Fruit fly (Drosophila melanogaster) Kc167 (cell line): ENCODE data around the gene omd.

Experiments used
- Myc ChIP-seq: fragments of >200 bp; optimal IDR thresholded peaks from 2 replicates; lab custom pipeline; 2017; ENCODE audit warnings: missing external identifiers
- Sin3A ChIP-seq: fragments of >200 bp; optimal IDR thresholded peaks from 2 replicates; lab custom pipeline; 2018; ENCODE audit warnings: missing external identifiers
- h ChIP-seq: fragments of >200 bp; optimal IDR thresholded peaks from 3 replicates; lab custom pipeline; 2018; ENCODE audit warnings: missing external identifiers
- insv ChIP-seq: fragments of >200 bp; optimal IDR thresholded peaks from 3 replicates; lab custom pipeline; 2018; ENCODE audit warnings: missing external identifiers
- psq ChIP-seq: fragments of >200 bp; optimal IDR thresholded peaks from 2 replicates; lab custom pipeline; 2017; ENCODE audit warnings: missing external identifiers
- ttk ChIP-seq: sonication (Bioruptor generic); optimal IDR thresholded peaks from 2 replicates; lab custom pipeline; 2017; ENCODE audit warnings: missing external identifiers

omd gene

dm6 chr3R:13662149-13662548, 24.9 kb downstream of the omd start:
- TF ChIP-seq psq (lab: Kevin White, UChicago), result no peak
- TF ChIP-seq insv (lab: Kevin White, UChicago), result no peak
- no peak for TF ChIP-seq ttk
- no peak for TF ChIP-seq Sin3A (lab: Kevin White, UChicago)
- TF ChIP-seq h (lab: Kevin White, UChicago), result no peak
- TF ChIP-seq Myc (lab: Kevin White, UChicago), result no peak

dm6 chr3R:13660924-13661659, 25.9 kb downstream of the omd start, which contains the start of gene B52:
Gene B52 (plus strand): TSS chr3R:13661311.
- no peak for TF ChIP-seq psq (lab: Kevin White, UChicago)
- no peak for TF ChIP-seq Myc (lab: Kevin White, UChicago)
- no peak for TF ChIP-seq Sin3A (lab: Kevin White, UChicago)
- no peak for TF ChIP-seq ttk

dm6 chr3R:13659865-13660738, 26.9 kb downstream of the omd start, which contains the start of gene Hrb87F:
Gene Hrb87F (minus strand): TSS chr3R:13660531.
- no peak for TF ChIP-seq ttk
- no peak for TF ChIP-seq h (lab: Kevin White, UChicago)
- TF ChIP-seq Sin3A (lab: Kevin White, UChicago), result no peak
- TF ChIP-seq Myc (lab: Kevin White, UChicago), result no peak
- no peak for TF ChIP-seq insv (lab: Kevin White, UChicago)
- no peak for TF ChIP-seq psq (lab: Kevin White, UChicago)

dm6 chr3R:13656294-13656693, 30.7 kb downstream of the omd start, which contains the start of gene Rbp4:
Gene Rbp4 (minus strand): TSS chr3R:13656394.
- TF ChIP-seq psq (lab: Kevin White, UChicago) (no peak), insv (lab: Kevin White, UChicago) (no peak), h (lab: Kevin White, UChicago) (no peak), Sin3A (lab: Kevin White, UChicago) (no peak), Myc (lab: Kevin White, UChicago) (no peak), ttk (no peak)

- TF ChIP-seq h (lab: Kevin White, UChicago), result no peak
- no peak for TF ChIP-seq ttk
- TF ChIP-seq Sin3A (lab: Kevin White, UChicago), result no peak
- no peak for TF ChIP-seq Myc (lab: Kevin White, UChicago)
- no peak for TF ChIP-seq insv (lab: Kevin White, UChicago)
- TF ChIP-seq psq (lab: Kevin White, UChicago), result no peak
Measured at dm6 chr3R:13647734-13648541, 39.1 kb downstream of the omd start.

dm6 chr3R:13646729-13647633, 40.0 kb downstream of the omd start, which contains the start of gene rin:
Gene rin (plus strand): TSS chr3R:13647004.
- TF ChIP-seq h (lab: Kevin White, UChicago) (no peak), psq (lab: Kevin White, UChicago) (no peak), Myc (lab: Kevin White, UChicago) (no peak), insv (lab: Kevin White, UChicago) (no peak), ttk (no peak), Sin3A (lab: Kevin White, UChicago) (no peak)

- TF ChIP-seq insv (lab: Kevin White, UChicago) (no peak), h (lab: Kevin White, UChicago) (no peak), Myc (lab: Kevin White, UChicago) (no peak), Sin3A (lab: Kevin White, UChicago) (no peak), ttk (no peak), psq (lab: Kevin White, UChicago) (no peak)
Measured at dm6 chr3R:13645874-13646370, 41.1 kb downstream of the omd start, which contains the start of gene sqd. Gene sqd (minus strand): TSS chr3R:13646304.

- TF ChIP-seq psq (lab: Kevin White, UChicago), result no peak
- TF ChIP-seq Myc (lab: Kevin White, UChicago), result no peak
- no peak for TF ChIP-seq ttk
- no peak for TF ChIP-seq h (lab: Kevin White, UChicago)
- no peak for TF ChIP-seq insv (lab: Kevin White, UChicago)
- no peak for TF ChIP-seq Sin3A (lab: Kevin White, UChicago)
Measured at dm6 chr3R:13644778-13645660, 42.0 kb downstream of the omd start.

dm6 chr3R:13631642-13632041, 55.4 kb downstream of the omd start, which contains the start of gene CG10841:
Gene CG10841 (plus strand): TSS chr3R:13631942.
- TF ChIP-seq Sin3A (lab: Kevin White, UChicago) (no peak), psq (lab: Kevin White, UChicago) (no peak), h (lab: Kevin White, UChicago) (no peak), ttk (no peak), Myc (lab: Kevin White, UChicago) (no peak), insv (lab: Kevin White, UChicago) (no peak)
